Fruit fly (Drosophila melanogaster) whole organism, prepupa: ENCODE data around the gene GatA.

Experiments
- Blimp-1 ChIP-seq: fragments of 200-800 bp; sonication (Bioruptor generic); optimal IDR thresholded peaks from 3 replicates; lab custom pipeline; 2017; ENCODE audit warnings: missing biosample characterization, missing genetic modification characterization, mild to moderate bottlenecking, moderate library complexity, missing genetic modification reagents
- CG10669 ChIP-seq: fragments of 200-800 bp; sonication (Bioruptor generic); optimal IDR thresholded peaks from 3 replicates; lab custom pipeline; 2018; ENCODE audit warnings: missing biosample characterization, mild to moderate bottlenecking, missing genetic modification characterization, moderate library complexity
- CG11294 ChIP-seq: fragments of 200-800 bp; sonication (Bioruptor generic); IDR thresholded peaks from 2 replicates; pipeline ENCODE4 v1.3.6; 2022; ENCODE audit warnings: missing biosample characterization, missing genetic modification characterization
- CG11762 ChIP-seq: fragments of 200-800 bp; sonication (Bioruptor generic); optimal IDR thresholded peaks from 3 replicates; lab custom pipeline; 2016; ENCODE audit warnings: missing biosample characterization, missing genetic modification characterization; ENCODE audit not compliant: insufficient read depth
- CG11902 ChIP-seq: fragments of 200-800 bp; sonication (Bioruptor generic); optimal IDR thresholded peaks from 3 replicates; lab custom pipeline; 2016; ENCODE audit warnings: missing biosample characterization, missing genetic modification characterization
- CG15336 ChIP-seq: fragments of 200-800 bp; sonication (Bioruptor generic); IDR thresholded peaks from 2 replicates; pipeline ENCODE4 v1.3.6; 2022; ENCODE audit warnings: missing biosample characterization, missing genetic modification characterization
- CG1621 ChIP-seq: fragments of 200-800 bp; sonication (Bioruptor generic); optimal IDR thresholded peaks from 3 replicates; lab custom pipeline; 2018; ENCODE audit warnings: missing biosample characterization, mild to moderate bottlenecking, missing genetic modification characterization
- CG16779 ChIP-seq: fragments of 200-800 bp; sonication (Bioruptor generic); optimal IDR thresholded peaks from 3 replicates; lab custom pipeline; 2017; ENCODE audit warnings: missing biosample characterization, mild to moderate bottlenecking, missing genetic modification characterization
- CG3032 ChIP-seq: fragments of 200-800 bp; optimal IDR thresholded peaks from 2 replicates; lab custom pipeline; 2019; ENCODE audit warnings: missing biosample characterization, mild to moderate bottlenecking, missing genetic modification characterization, moderate library complexity
- CG31627 ChIP-seq: fragments of 200-800 bp; sonication (Bioruptor generic); optimal IDR thresholded peaks from 3 replicates; lab custom pipeline; 2016; ENCODE audit warnings: missing biosample characterization, missing genetic modification characterization
- CG32006 ChIP-seq: fragments of 200-800 bp; sonication (Bioruptor generic); optimal IDR thresholded peaks from 3 replicates; lab custom pipeline; 2017; ENCODE audit warnings: missing biosample characterization, mild to moderate bottlenecking, missing genetic modification characterization
- CG34406 ChIP-seq: fragments of 200-800 bp; sonication (Bioruptor generic); optimal IDR thresholded peaks from 3 replicates; lab custom pipeline; 2016; ENCODE audit warnings: missing biosample characterization, missing genetic modification characterization
- CG4318 ChIP-seq: fragments of 200-800 bp; sonication (Bioruptor generic); optimal IDR thresholded peaks from 3 replicates; lab custom pipeline; 2017; ENCODE audit warnings: missing biosample characterization, mild to moderate bottlenecking, missing genetic modification characterization
- CG6163 ChIP-seq: fragments of 200-800 bp; sonication (Bioruptor generic); IDR thresholded peaks from 3 replicates; pipeline ENCODE4 v1.3.6; 2022; ENCODE audit warnings: missing biosample characterization, missing genetic modification characterization
- CG6276 ChIP-seq: fragments of 200-800 bp; sonication (Bioruptor generic); optimal IDR thresholded peaks from 2 replicates; lab custom pipeline; 2017; ENCODE audit warnings: missing biosample characterization, mild to moderate bottlenecking, missing genetic modification characterization
- CG6792 ChIP-seq: fragments of 200-800 bp; sonication (Bioruptor generic); optimal IDR thresholded peaks from 3 replicates; lab custom pipeline; 2016; ENCODE audit warnings: missing biosample characterization, missing genetic modification characterization
- CG6808 ChIP-seq: fragments of 200-800 bp; sonication (Bioruptor generic); optimal IDR thresholded peaks from 3 replicates; lab custom pipeline; 2017; ENCODE audit warnings: missing biosample characterization, missing genetic modification characterization, mild to moderate bottlenecking, moderate library complexity, missing genetic modification reagents
- CG6854 ChIP-seq: fragments of 200-800 bp; sonication (Bioruptor generic); optimal IDR thresholded peaks from 2 replicates; lab custom pipeline; 2017; ENCODE audit warnings: missing biosample characterization, mild to moderate bottlenecking, missing genetic modification characterization
- CG8319 ChIP-seq: fragments of 200-800 bp; sonication (Bioruptor generic); optimal IDR thresholded peaks from 3 replicates; lab custom pipeline; 2016; ENCODE audit warnings: missing biosample characterization, missing genetic modification characterization
- CG9139 ChIP-seq: fragments of 200-800 bp; sonication (Bioruptor generic); optimal IDR thresholded peaks from 3 replicates; lab custom pipeline; 2017; ENCODE audit warnings: missing biosample characterization, mild to moderate bottlenecking, missing genetic modification characterization
- Eip75B ChIP-seq: fragments of 200-800 bp; sonication (Bioruptor generic); optimal IDR thresholded peaks from 3 replicates; lab custom pipeline; 2016; ENCODE audit warnings: missing biosample characterization, missing genetic modification characterization
- Eip78C ChIP-seq: fragments of 200-800 bp; sonication (Bioruptor generic); peaks from one replicate; lab custom pipeline; 2016; ENCODE audit warnings: missing biosample characterization, missing genetic modification characterization
- Ets21C ChIP-seq: fragments of 200-800 bp; sonication (Bioruptor generic); optimal IDR thresholded peaks from 3 replicates; lab custom pipeline; 2016; ENCODE audit warnings: missing biosample characterization, missing genetic modification characterization
- Gug ChIP-seq: fragments of 200-800 bp; sonication (Bioruptor generic); IDR thresholded peaks from 2 replicates; pipeline ENCODE4 v1.3.6; 2022; ENCODE audit warnings: missing biosample characterization, missing genetic modification characterization
- Hr38 ChIP-seq: sonication (Bioruptor generic); optimal IDR thresholded peaks from 2 replicates; lab custom pipeline; 2016; ENCODE audit warnings: missing biosample characterization, missing genetic modification characterization
- Hr39 ChIP-seq: fragments of 200-800 bp; sonication (Bioruptor generic); optimal IDR thresholded peaks from 2 replicates; lab custom pipeline; 2016; ENCODE audit warnings: missing biosample characterization, missing genetic modification characterization
- Hr4 ChIP-seq: fragments of 200-800 bp; sonication (Bioruptor generic); optimal IDR thresholded peaks from 3 replicates; lab custom pipeline; 2016; ENCODE audit warnings: missing biosample characterization, missing genetic modification characterization
- Lpt ChIP-seq: fragments of 200-800 bp; sonication (Bioruptor generic); optimal IDR thresholded peaks from 3 replicates; lab custom pipeline; 2016; ENCODE audit warnings: missing biosample characterization, missing genetic modification characterization
- Met ChIP-seq: fragments of 200-800 bp; sonication (Bioruptor generic); optimal IDR thresholded peaks from 3 replicates; lab custom pipeline; 2016; ENCODE audit warnings: missing biosample characterization, missing genetic modification characterization
- Sox102F ChIP-seq: fragments of 200-800 bp; sonication (Bioruptor generic); optimal IDR thresholded peaks from 2 replicates; lab custom pipeline; 2016; ENCODE audit warnings: missing biosample characterization, mild to moderate bottlenecking, missing genetic modification characterization
- Sox15 ChIP-seq: fragments of 200-800 bp; sonication (Bioruptor generic); optimal IDR thresholded peaks from 3 replicates; lab custom pipeline; 2016; ENCODE audit warnings: missing biosample characterization, missing genetic modification characterization
- achi ChIP-seq: fragments of 200-800 bp; sonication (Bioruptor generic); optimal IDR thresholded peaks from 3 replicates; lab custom pipeline; 2016; ENCODE audit warnings: missing biosample characterization, missing genetic modification characterization
- acj6 ChIP-seq: fragments of 200-800 bp; sonication (Bioruptor generic); optimal IDR thresholded peaks from 3 replicates; lab custom pipeline; 2016; ENCODE audit warnings: missing biosample characterization, missing genetic modification characterization
- cyc ChIP-seq: fragments of 200-800 bp; sonication (Bioruptor generic); optimal IDR thresholded peaks from 3 replicates; lab custom pipeline; 2016; ENCODE audit warnings: missing biosample characterization, missing genetic modification characterization
- dac ChIP-seq: fragments of 200-800 bp; sonication (Bioruptor generic); optimal IDR thresholded peaks from 2 replicates; lab custom pipeline; 2017; ENCODE audit warnings: missing biosample characterization, mild to moderate bottlenecking, missing genetic modification characterization
- eg ChIP-seq: fragments of 200-800 bp; sonication (Bioruptor generic); IDR thresholded peaks from 3 replicates; pipeline ENCODE4 v1.3.6; 2022; ENCODE audit warnings: missing biosample characterization, missing genetic modification characterization
- esn ChIP-seq: fragments of 200-800 bp; sonication (Bioruptor generic); optimal IDR thresholded peaks from 2 replicates; lab custom pipeline; 2016; ENCODE audit warnings: missing biosample characterization, mild to moderate bottlenecking, missing genetic modification characterization, moderate library complexity
- fkh ChIP-seq: fragments of 200-800 bp; sonication (Bioruptor generic); optimal IDR thresholded peaks from 3 replicates; lab custom pipeline; 2017; ENCODE audit warnings: missing biosample characterization, mild to moderate bottlenecking, missing genetic modification characterization, moderate library complexity
- lz ChIP-seq: fragments of 200-800 bp; sonication (Bioruptor generic); optimal IDR thresholded peaks from 3 replicates; lab custom pipeline; 2016; ENCODE audit warnings: missing biosample characterization, missing genetic modification characterization
- net ChIP-seq: fragments of 200-800 bp; sonication (Bioruptor generic); optimal IDR thresholded peaks from 3 replicates; lab custom pipeline; 2016; ENCODE audit warnings: missing biosample characterization, missing genetic modification characterization
- pdm3 ChIP-seq: fragments of 200-800 bp; sonication (Bioruptor generic); optimal IDR thresholded peaks from 3 replicates; lab custom pipeline; 2016; ENCODE audit warnings: missing biosample characterization, missing genetic modification characterization
- spab ChIP-seq: fragments of 200-800 bp; sonication (Bioruptor generic); optimal IDR thresholded peaks from 2 replicates; lab custom pipeline; 2017; ENCODE audit warnings: missing biosample characterization, mild to moderate bottlenecking, missing genetic modification characterization, missing genetic modification reagents
- svp ChIP-seq: fragments of 200-800 bp; sonication (Bioruptor generic); peaks from one replicate; lab custom pipeline; 2016; ENCODE audit warnings: missing biosample characterization, missing genetic modification characterization
- vri ChIP-seq: fragments of 200-800 bp; sonication (Bioruptor generic); optimal IDR thresholded peaks from 3 replicates; lab custom pipeline; 2016; ENCODE audit warnings: missing biosample characterization, mild to moderate bottlenecking, missing genetic modification characterization

GatA gene

dm6 chr3R:19073002-19073401, 44.3 kb upstream of the GatA start (continued):
- TF ChIP-seq fkh (GFP tag; lab: Kevin White, UChicago) (no peak), CG4318 (GFP tag; lab: Kevin White, UChicago) (peak; percentile 84), CG8319 (GFP tag; lab: Kevin White, UChicago) (peak; percentile 62), CG6163 (peak; percentile 91), eg (peak; percentile 91), CG6276 (GFP tag; lab: Kevin White, UChicago) (peak; percentile 89), CG11902 (GFP tag; lab: Kevin White, UChicago) (peak; percentile 69), CG6808 (peak; percentile 92), Eip78C (GFP tag; lab: Kevin White, UChicago) (peak; percentile 99), vri (GFP tag; lab: Kevin White, UChicago) (peak; percentile 2), Lpt (GFP tag; lab: Kevin White, UChicago) (peak; percentile 84), CG16779 (tag; lab: Kevin White, UChicago) (peak; percentile 85), svp (GFP tag; lab: Kevin White, UChicago) (peak; percentile 89), dac (GFP tag; lab: Kevin White, UChicago) (peak; percentile 73)

DNA sequence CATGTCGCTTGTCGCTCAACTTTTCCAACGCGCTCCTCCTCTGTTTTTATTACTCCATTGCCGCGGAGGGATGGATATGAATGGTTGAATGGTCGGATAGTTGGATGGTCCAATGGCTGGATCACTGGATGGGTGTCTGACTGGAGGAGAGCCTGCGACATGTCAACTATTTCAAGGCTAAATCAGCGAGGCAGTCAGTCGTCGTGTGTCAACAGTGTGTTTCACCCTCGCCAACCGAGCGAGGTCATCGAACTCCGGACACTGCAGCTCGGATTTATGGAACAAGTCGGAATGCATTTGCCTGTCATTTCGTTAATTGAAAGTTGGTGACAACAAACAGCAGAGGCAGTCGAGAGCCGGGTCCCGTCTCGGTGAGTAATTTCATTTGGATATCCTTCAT, 43.3 kb upstream of the GatA start:
- TF ChIP-seq Ets21C (GFP tag; lab: Kevin White, UChicago): no peak
- no peak for TF ChIP-seq Hr39 (GFP tag; lab: Kevin White, UChicago)
- TF ChIP-seq CG9139 (GFP tag; lab: Kevin White, UChicago): no peak
- no peak for TF ChIP-seq CG6163
- no peak for TF ChIP-seq Sox15
- no peak for TF ChIP-seq CG8319 (GFP tag; lab: Kevin White, UChicago)
- TF ChIP-seq CG1621 (tag; lab: Kevin White, UChicago): no peak
- no peak for TF ChIP-seq Sox102F (GFP tag; lab: Kevin White, UChicago)
- TF ChIP-seq CG3032 (tag; lab: Kevin White, UChicago): no peak
- no peak for TF ChIP-seq Lpt (GFP tag; lab: Kevin White, UChicago)
- TF ChIP-seq CG10669 (GFP tag; lab: Kevin White, UChicago): no peak
- no peak for TF ChIP-seq CG15336 (GFP tag; lab: Robert Waterston, UW)

dm6 chr3R:19070222-19070949, 41.7 kb upstream of the GatA start:
- TF ChIP-seq CG32006 (GFP tag; lab: Kevin White, UChicago) (peak; percentile 62), eg (no peak; the same call in 2 of the 3 replicates), Sox15 (no peak), CG6854 (no peak), CG11902 (GFP tag; lab: Kevin White, UChicago) (no peak), CG4318 (GFP tag; lab: Kevin White, UChicago) (no peak), Hr39 (GFP tag; lab: Kevin White, UChicago) (no peak), Blimp-1 (GFP tag; lab: Kevin White, UChicago) (no peak), net (GFP tag; lab: Kevin White, UChicago) (peak; percentile 26), vri (GFP tag; lab: Kevin White, UChicago) (no peak), Lpt (GFP tag; lab: Kevin White, UChicago) (peak; percentile 10), CG1621 (tag; lab: Kevin White, UChicago) (no peak), CG31627 (no peak), CG6163 (no peak), lz (GFP tag; lab: Kevin White, UChicago) (no peak), CG6808 (peak; percentile 48), acj6 (peak; percentile 2), cyc (no peak), Eip75B (GFP tag; lab: Kevin White, UChicago) (peak; percentile 43), CG16779 (tag; lab: Kevin White, UChicago) (peak; percentile 22), Hr38 (no peak), spab (GFP tag; lab: Kevin White, UChicago) (peak; percentile 47), Gug (no peak), pdm3 (GFP tag; lab: Kevin White, UChicago) (peak; percentile 2), Eip78C (GFP tag; lab: Kevin White, UChicago) (peak; percentile 92), achi (GFP tag; lab: Kevin White, UChicago) (peak; percentile 40), dac (GFP tag; lab: Kevin White, UChicago) (no peak), CG11762 (no peak), CG34406 (no peak), esn (no peak), Hr4 (peak; percentile 0), CG3032 (tag; lab: Kevin White, UChicago) (peak; percentile 50), Ets21C (GFP tag; lab: Kevin White, UChicago) (no peak), svp (GFP tag; lab: Kevin White, UChicago) (peak; percentile 62), CG6792 (GFP tag; lab: Kevin White, UChicago) (peak; percentile 13), Met (GFP tag; lab: Kevin White, UChicago) (no peak), CG11294 (no peak)
